Worm (Caenorhabditis elegans) whole organism, young adult: ENCODE results near the gene F44E5.2.

Experiments
- ceh-79 ChIP-seq: sonication (generic microtip); optimal IDR thresholded peaks from 2 replicates; lab custom pipeline; 2017; ENCODE audit warnings: mild to moderate bottlenecking, missing genetic modification characterization, missing compliant biosample characterization
- die-1 ChIP-seq: sonication (generic microtip); optimal IDR thresholded peaks from 2 replicates; lab custom pipeline; 2016; ENCODE audit warnings: missing genotype, mild to moderate bottlenecking, missing genetic modification characterization, missing compliant biosample characterization
- nfya-2 ChIP-seq: fragments of 200-800 bp; sonication (Bioruptor generic); IDR thresholded peaks from 2 replicates; pipeline ENCODE4 v1.3.6; 2022; ENCODE audit warnings: missing genetic modification reagents, missing genetic modification characterization, missing compliant biosample characterization
- nhr-80 ChIP-seq: sonication (generic microtip); optimal IDR thresholded peaks from 2 replicates; lab custom pipeline; 2016; ENCODE audit warnings: missing genetic modification characterization, missing compliant biosample characterization

DNA sequence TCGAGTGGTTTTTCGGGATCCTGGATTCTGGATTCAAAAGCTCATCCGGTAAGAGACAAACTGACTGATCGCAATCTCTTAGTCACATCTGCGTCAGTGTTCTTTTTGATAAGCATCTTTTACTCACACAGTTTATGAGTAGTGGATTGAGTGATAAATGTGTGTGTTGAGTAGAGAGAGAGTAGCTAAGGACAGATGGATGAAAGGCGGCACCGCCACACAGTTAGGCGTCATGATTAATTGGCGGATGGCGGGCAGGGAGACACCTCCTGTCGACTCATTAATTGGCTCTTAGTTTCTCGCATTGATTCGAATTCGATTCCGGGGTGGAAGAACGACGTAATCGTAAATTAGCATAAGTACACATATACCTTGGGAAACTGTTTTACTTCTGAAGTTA, 27.8 kb downstream of the F44E5.2 start:
- no peak for TF ChIP-seq nfya-2 (GFP tag; lab: Robert Waterston, UW)
- TF ChIP-seq nhr-80 = no peak
- TF ChIP-seq die-1 (tag; lab: Kevin White, UChicago) = no peak
- TF ChIP-seq ceh-79 (tag; lab: Kevin White, UChicago) = no peak
